Worm (Caenorhabditis elegans) whole organism, L4/young adult: Measurements from ENCODE around the gene fbxa-65.
"Not testable (repeated sequence)": the region's sequence is repeated elsewhere in the genome, so short reads cannot be mapped to it uniquely, and the experiment has no call there.

Experiments used
- W03F9.2 ChIP-seq: fragments of 150-350 bp; optimal IDR thresholded peaks from 2 replicates; lab custom pipeline; 2014; ENCODE audit warnings: missing biosample characterization, missing genetic modification characterization
- dao-5 ChIP-seq: sonication (generic microtip); optimal IDR thresholded peaks from 2 replicates; lab custom pipeline; 2016; ENCODE audit warnings: missing genotype, missing genetic modification characterization, moderate library complexity, missing compliant biosample characterization
- him-1 ChIP-seq: sonication (generic microtip); optimal IDR thresholded peaks from 2 replicates; lab custom pipeline; 2016; ENCODE audit warnings: missing genotype, missing genetic modification reagents, missing genetic modification characterization, missing compliant biosample characterization

DNA sequence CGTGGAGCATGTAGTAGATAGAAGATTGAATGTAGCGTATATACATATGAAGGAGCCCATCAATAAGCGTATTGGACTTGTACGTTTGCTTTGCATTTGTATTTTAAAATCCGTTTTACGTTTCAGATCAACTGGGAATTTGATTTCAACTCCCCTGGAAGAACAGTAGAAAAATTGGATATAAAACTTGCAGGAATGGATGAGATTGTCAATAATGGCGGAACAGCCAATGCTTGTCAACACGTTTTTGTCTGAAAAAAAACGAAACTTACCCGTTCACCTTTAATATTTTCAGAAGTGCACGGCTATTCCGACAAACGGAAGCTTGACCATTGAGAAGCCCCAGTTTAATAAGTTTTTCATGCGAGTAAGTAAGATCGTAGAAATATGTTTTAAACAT lies 21.5 kb upstream of the fbxa-65 start, which contains the start of gene C04E12.2:
- TF ChIP-seq dao-5; W03F9.2; him-1 (tag; lab: Kevin White, UChicago): not testable (repeated sequence)
